Fruit fly (Drosophila melanogaster) whole organism, embryonic: ENCODE measurements around the gene Gr93d.
A peak's percentile ranks its signal among the peaks of the same experiment; 100 is the strongest.

Experiments used
- Aef1 ChIP-seq: fragments of 200-800 bp; sonication (Bioruptor generic); IDR thresholded peaks from 3 replicates; pipeline ENCODE4 v1.3.6; 2022; ENCODE audit warnings: missing biosample characterization, missing genetic modification characterization
- Antp ChIP-seq: fragments of 200-800 bp; sonication (Bioruptor generic); optimal IDR thresholded peaks from 3 replicates; lab custom pipeline; 2016; ENCODE audit warnings: missing biosample characterization, missing genetic modification characterization
- Asciz ChIP-seq: fragments of 200-800 bp; sonication (Bioruptor generic); optimal IDR thresholded peaks from 2 replicates; lab custom pipeline; 2017; ENCODE audit warnings: missing biosample characterization, mild to moderate bottlenecking, missing genetic modification characterization, missing genetic modification reagents
- CG10654 ChIP-seq: fragments of 200-800 bp; sonication (Bioruptor generic); optimal IDR thresholded peaks from 2 replicates; lab custom pipeline; 2016; ENCODE audit warnings: missing biosample characterization, missing genetic modification characterization
- CG11696 ChIP-seq: fragments of 200-800 bp; sonication (Bioruptor generic); IDR thresholded peaks from 2 replicates; pipeline ENCODE4 v1.3.6; 2022; ENCODE audit warnings: missing biosample characterization, missing genetic modification characterization
- CG13424 ChIP-seq: fragments of 200-800 bp; sonication (Bioruptor generic); optimal IDR thresholded peaks from 2 replicates; lab custom pipeline; 2019; ENCODE audit warnings: missing biosample characterization, mild to moderate bottlenecking, missing genetic modification characterization, moderate library complexity
- CG13775 ChIP-seq: fragments of 200-800 bp; sonication (Bioruptor generic); optimal IDR thresholded peaks from 3 replicates; lab custom pipeline; 2017; ENCODE audit warnings: missing biosample characterization, mild to moderate bottlenecking, missing genetic modification characterization
- CG14014 ChIP-seq: fragments of 200-800 bp; sonication (Bioruptor generic); IDR thresholded peaks from 2 replicates; pipeline ENCODE4 v1.3.6; 2022; ENCODE audit warnings: missing biosample characterization, missing genetic modification characterization
- CG14710 ChIP-seq: fragments of 200-800 bp; sonication (Bioruptor generic); optimal IDR thresholded peaks from 3 replicates; lab custom pipeline; 2019; ENCODE audit warnings: missing biosample characterization, mild to moderate bottlenecking, missing genetic modification characterization, moderate library complexity
- CG15073 ChIP-seq: fragments of 200-800 bp; sonication (Bioruptor generic); optimal IDR thresholded peaks from 2 replicates; lab custom pipeline; 2016; ENCODE audit warnings: missing biosample characterization, missing genetic modification characterization
- CG15696 ChIP-seq: fragments of 200-800 bp; sonication (Bioruptor generic); optimal IDR thresholded peaks from 2 replicates; lab custom pipeline; 2019; ENCODE audit warnings: missing biosample characterization, mild to moderate bottlenecking, missing genetic modification characterization, moderate library complexity
- CG1647 ChIP-seq: fragments of 200-800 bp; sonication (Bioruptor generic); optimal IDR thresholded peaks from 3 replicates; lab custom pipeline; 2016; ENCODE audit warnings: missing biosample characterization, missing genetic modification characterization
- CG17328 ChIP-seq: fragments of 200-800 bp; sonication (Bioruptor generic); IDR thresholded peaks from 2 replicates; pipeline ENCODE4 v1.3.6; 2022; ENCODE audit warnings: missing biosample characterization, missing genetic modification characterization
- CG17361 ChIP-seq: fragments of 200-800 bp; sonication (Bioruptor generic); IDR thresholded peaks from 3 replicates; pipeline ENCODE4 v1.3.6; 2022; ENCODE audit warnings: missing biosample characterization, missing genetic modification characterization
- CG30431 ChIP-seq: fragments of 200-800 bp; sonication (Bioruptor generic); optimal IDR thresholded peaks from 2 replicates; lab custom pipeline; 2017; ENCODE audit warnings: missing biosample characterization, missing genetic modification characterization
- CG32767 ChIP-seq: fragments of 200-800 bp; sonication (Bioruptor generic); IDR thresholded peaks from 2 replicates; pipeline ENCODE4 v1.3.6; 2022; ENCODE audit warnings: missing biosample characterization, missing genetic modification characterization
- CG33557 ChIP-seq: fragments of 200-800 bp; sonication (Bioruptor generic); optimal IDR thresholded peaks from 2 replicates; lab custom pipeline; 2019; ENCODE audit warnings: missing biosample characterization, mild to moderate bottlenecking, missing genetic modification characterization, moderate library complexity
- CG4404 ChIP-seq: fragments of 200-800 bp; sonication (Bioruptor generic); IDR thresholded peaks from 2 replicates; pipeline ENCODE4 v1.3.6; 2022; ENCODE audit warnings: missing biosample characterization, missing genetic modification characterization
- CG6654 ChIP-seq: fragments of 200-800 bp; sonication (Bioruptor generic); optimal IDR thresholded peaks from 2 replicates; lab custom pipeline; 2017; ENCODE audit warnings: missing biosample characterization, mild to moderate bottlenecking, missing genetic modification characterization
- CG6689 ChIP-seq: fragments of 200-800 bp; sonication (Bioruptor generic); IDR thresholded peaks from 2 replicates; pipeline ENCODE4 v1.3.6; 2022; ENCODE audit warnings: missing biosample characterization, missing genetic modification characterization
- CG8388 ChIP-seq: fragments of 200-800 bp; sonication (Bioruptor generic); optimal IDR thresholded peaks from 2 replicates; lab custom pipeline; 2019; ENCODE audit warnings: missing biosample characterization, mild to moderate bottlenecking, missing genetic modification characterization, moderate library complexity
- CoRest ChIP-seq: fragments of 200-800 bp; sonication (Bioruptor generic); optimal IDR thresholded peaks from 3 replicates; lab custom pipeline; 2018; ENCODE audit warnings: missing biosample characterization, mild to moderate bottlenecking, missing genetic modification characterization, moderate library complexity
- Dbx ChIP-seq: fragments of 200-800 bp; sonication (Bioruptor generic); IDR thresholded peaks from 3 replicates; pipeline ENCODE4 v1.3.6; 2022; ENCODE audit warnings: missing biosample characterization, missing genetic modification characterization
- Dfd ChIP-seq, 2 experiments: fragments of >200 bp; optimal IDR thresholded peaks; 2 replicates each; lab custom pipeline; 2017; ENCODE audit warnings: missing biosample characterization in 2 of 2, missing genetic modification characterization in 2 of 2
- Drgx ChIP-seq: fragments of 200-800 bp; sonication (Bioruptor generic); IDR thresholded peaks from 2 replicates; pipeline ENCODE4 v1.3.6; 2022; ENCODE audit warnings: missing biosample characterization, missing genetic modification characterization
- Ets65A ChIP-seq: fragments of 200-800 bp; sonication (Bioruptor generic); peaks from one replicate; lab custom pipeline; 2016; ENCODE audit warnings: missing biosample characterization, missing genetic modification characterization
- H15 ChIP-seq: fragments of 200-800 bp; sonication (Bioruptor generic); IDR thresholded peaks from 3 replicates; pipeline ENCODE4 v1.3.6; 2022; ENCODE audit warnings: missing biosample characterization, missing genetic modification characterization
- Hr3 ChIP-seq: fragments of 200-800 bp; sonication (Bioruptor generic); optimal IDR thresholded peaks from 3 replicates; lab custom pipeline; 2016; ENCODE audit warnings: missing biosample characterization, missing genetic modification characterization
- Hsf ChIP-seq: fragments of 200-800 bp; sonication (Bioruptor generic); optimal IDR thresholded peaks from 3 replicates; lab custom pipeline; 2016; ENCODE audit warnings: missing biosample characterization, missing genetic modification characterization
- NC2β ChIP-seq: fragments of 200-800 bp; sonication (Bioruptor generic); optimal IDR thresholded peaks from 2 replicates; lab custom pipeline; 2016; ENCODE audit warnings: missing biosample characterization, missing genetic modification characterization
- NfI ChIP-seq: fragments of 200-800 bp; sonication (Bioruptor generic); optimal IDR thresholded peaks from 3 replicates; lab custom pipeline; 2018; ENCODE audit warnings: missing biosample characterization, mild to moderate bottlenecking, missing genetic modification characterization, moderate library complexity
- Stat92E ChIP-seq, 3 experiments: fragments of >200 bp in 2 of 3; fragments of 200-800 bp in 1 of 3; sonication (Bioruptor generic) in 1 of 3; optimal IDR thresholded peaks; 2 replicates each; lab custom pipeline; 2017 to 2019; ENCODE audit warnings: missing biosample characterization in 3 of 3, missing genetic modification characterization in 3 of 3, mild to moderate bottlenecking in 1 of 3, moderate library complexity in 1 of 3
- Xbp1 ChIP-seq: fragments of 200-800 bp; sonication (Bioruptor generic); optimal IDR thresholded peaks from 3 replicates; lab custom pipeline; 2016; ENCODE audit warnings: missing biosample characterization, mild to moderate bottlenecking, missing genetic modification characterization
- abd-A ChIP-seq: fragments of 200-800 bp; sonication (Bioruptor generic); optimal IDR thresholded peaks from 3 replicates; lab custom pipeline; 2019; ENCODE audit warnings: missing biosample characterization, mild to moderate bottlenecking, missing genetic modification characterization, moderate library complexity
- al ChIP-seq: fragments of 200-800 bp; sonication (Bioruptor generic); IDR thresholded peaks from 2 replicates; pipeline ENCODE4 v1.3.6; 2022; ENCODE audit warnings: missing biosample characterization, missing genetic modification characterization
- br ChIP-seq: fragments of >200 bp; optimal IDR thresholded peaks from 2 replicates; lab custom pipeline; 2017
- chn ChIP-seq: fragments of 200-800 bp; sonication (Bioruptor generic); optimal IDR thresholded peaks from 2 replicates; lab custom pipeline; 2016; ENCODE audit warnings: missing biosample characterization, missing genetic modification characterization
- dmrt11E ChIP-seq: fragments of 200-800 bp; sonication (Bioruptor generic); optimal IDR thresholded peaks from 3 replicates; lab custom pipeline; 2018; ENCODE audit warnings: missing biosample characterization, mild to moderate bottlenecking, missing genetic modification characterization, moderate library complexity
- dpn ChIP-seq, 2 experiments: fragments of 200-800 bp; sonication (Bioruptor generic); optimal IDR thresholded peaks; 3 replicates each; lab custom pipeline; 2016; ENCODE audit warnings: missing biosample characterization in 2 of 2, missing genetic modification characterization in 2 of 2
- ewg ChIP-seq: fragments of 200-800 bp; sonication (Bioruptor generic); optimal IDR thresholded peaks from 3 replicates; lab custom pipeline; 2017; ENCODE audit warnings: mild to moderate bottlenecking, missing biosample characterization, missing genetic modification reagents, missing genetic modification characterization
- gfzf ChIP-seq: fragments of 200-800 bp; sonication (Bioruptor generic); optimal IDR thresholded peaks from 2 replicates; lab custom pipeline; 2016; ENCODE audit warnings: missing biosample characterization, mild to moderate bottlenecking, missing genetic modification characterization, moderate library complexity
- kni ChIP-seq: fragments of 200-800 bp; sonication (Bioruptor generic); optimal IDR thresholded peaks from 3 replicates; lab custom pipeline; 2017; ENCODE audit warnings: mild to moderate bottlenecking, missing biosample characterization, missing genetic modification reagents, missing genetic modification characterization
- lilli ChIP-seq: fragments of 200-800 bp; sonication (Bioruptor generic); optimal IDR thresholded peaks from 3 replicates; lab custom pipeline; 2016; ENCODE audit warnings: missing biosample characterization, missing genetic modification characterization
- p53 ChIP-seq: fragments of 200-800 bp; sonication (Bioruptor generic); optimal IDR thresholded peaks from 2 replicates; lab custom pipeline; 2016; ENCODE audit warnings: missing biosample characterization, missing genetic modification characterization
- prd ChIP-seq, 3 experiments: fragments of >200 bp in 2 of 3; fragments of 200-800 bp in 1 of 3; sonication (Bioruptor generic) in 1 of 3; optimal IDR thresholded peaks in 2 of 3; IDR thresholded peaks in 1 of 3; 2 replicates in 2 of 3; 3 replicates in 1 of 3; pipeline versions ENCODE4 v1.3.6 to Lab custom; 2017 to 2022; ENCODE audit warnings: missing biosample characterization in 1 of 3, missing genetic modification characterization in 1 of 3
- psq ChIP-seq: fragments of 200-800 bp; sonication (Bioruptor generic); optimal IDR thresholded peaks from 2 replicates; lab custom pipeline; 2017; ENCODE audit warnings: missing biosample characterization, missing genetic modification characterization
- ssp ChIP-seq: fragments of 200-800 bp; sonication (Bioruptor generic); IDR thresholded peaks from 2 replicates; pipeline ENCODE4 v1.3.6; 2022; ENCODE audit warnings: missing biosample characterization, missing genetic modification characterization
- tio ChIP-seq: fragments of 200-800 bp; sonication (Bioruptor generic); optimal IDR thresholded peaks from 2 replicates; lab custom pipeline; 2017; ENCODE audit warnings: missing biosample characterization, missing genetic modification characterization, inconsistent platforms
- tx ChIP-seq: fragments of 200-800 bp; sonication (Bioruptor generic); optimal IDR thresholded peaks from 2 replicates; lab custom pipeline; 2016; ENCODE audit warnings: missing biosample characterization, missing genetic modification characterization
- wek ChIP-seq: fragments of 200-800 bp; sonication (Bioruptor generic); optimal IDR thresholded peaks from 3 replicates; lab custom pipeline; 2018; ENCODE audit warnings: missing biosample characterization, mild to moderate bottlenecking, missing genetic modification characterization, moderate library complexity
- zen2 ChIP-seq: fragments of 200-800 bp; sonication (Bioruptor generic); IDR thresholded peaks from 3 replicates; pipeline ENCODE4 v1.3.6; 2022; ENCODE audit warnings: missing biosample characterization, missing genetic modification characterization; ENCODE audit not compliant: partially characterized antibody

The Gr93d gene

dm6 chr3R:21859509-21859908 is 13.1 kb upstream of the Gr93d start (continued):
- TF ChIP-seq CG17328 (peak; percentile 53; the same call in 1 of the 2 replicates), Hr3 (GFP tag; lab: Kevin White, UChicago) (peak; percentile 26), CG8388 (GFP tag; lab: Kevin White, UChicago) (peak; percentile 62), CG6689 (GFP tag; lab: Robert Waterston, UW) (peak; percentile 48), CG15696 (tag; lab: Kevin White, UChicago) (peak; percentile 62), CG30431 (GFP tag; lab: Kevin White, UChicago) (peak; percentile 50), ewg (peak; percentile 30), wek (GFP tag; lab: Kevin White, UChicago) (peak; percentile 6), CG4404 (GFP tag; lab: Robert Waterston, UW) (peak; percentile 50), H15 (GFP tag; lab: Robert Waterston, UW) (no peak; the same call in 2 of the 3 replicates), CoRest (peak; percentile 52), zen2 (GFP tag; lab: Robert Waterston, UW) (no peak), Stat92E (GFP tag; optimal IDR thresholded peaks at IDR 0.05; lab: Kevin White, UChicago) (peak in 1 of 3 experiments; percentile 46), Antp (GFP tag; lab: Kevin White, UChicago) (peak; percentile 18), dmrt11E (tag; lab: Kevin White, UChicago) (peak; percentile 85), CG14014 (no peak), tx (peak; percentile 36), Ets65A (GFP tag; lab: Kevin White, UChicago) (peak; percentile 56), NfI (GFP tag; lab: Kevin White, UChicago) (peak; percentile 8), br (lab: Kevin White, UChicago) (no peak), CG32767 (GFP tag; lab: Robert Waterston, UW) (0 out of 2 replicates have a peak, but pooled peaks have one; percentile 27), lilli (GFP tag; lab: Kevin White, UChicago) (peak; percentile 51), CG11696 (0 out of 2 replicates have a peak, but pooled peaks have one; percentile 32), Hsf (peak; percentile 41), tio (GFP tag; lab: Kevin White, UChicago) (peak; percentile 54), Dfd (GFP tag; optimal IDR thresholded peaks at IDR 0.05; lab: Kevin White, UChicago) (no peak), chn (GFP tag; lab: Kevin White, UChicago) (peak; percentile 31), CG15073 (GFP tag; lab: Kevin White, UChicago) (peak; percentile 34), Drgx (GFP tag; lab: Robert Waterston, UW) (peak; percentile 58; the same call in 1 of the 2 replicates), Aef1 (no peak), NC2β (GFP tag; lab: Kevin White, UChicago) (peak; percentile 47), al (GFP tag; lab: Robert Waterston, UW) (no peak), p53 (GFP tag; lab: Kevin White, UChicago) (no peak), CG33557 (GFP tag; lab: Kevin White, UChicago) (peak; percentile 57), Dbx (GFP tag; lab: Robert Waterston, UW) (no peak), CG10654 (GFP tag; lab: Kevin White, UChicago) (peak; percentile 20), Asciz (peak; percentile 46), CG13424 (tag; lab: Kevin White, UChicago) (peak; percentile 43), CG17361 (GFP tag; lab: Robert Waterston, UW) (peak; percentile 61; the same call in 2 of the 3 replicates), kni (GFP tag; lab: Kevin White, UChicago) (no peak), CG14710 (tag; lab: Kevin White, UChicago) (peak; percentile 53), gfzf (no peak), dpn (GFP tag; optimal IDR thresholded peaks at IDR 0.05; lab: Kevin White, UChicago) (peak; percentile 7 to 46), CG13775 (GFP tag; lab: Kevin White, UChicago) (peak; percentile 36), prd (optimal IDR thresholded peaks at IDR 0.05; lab: Kevin White, UChicago) (no peak), prd (GFP tag; IDR thresholded peaks at IDR 0.05; lab: Robert Waterston, UW) (peak; percentile 68), CG1647 (no peak), psq (GFP tag; lab: Kevin White, UChicago) (no peak), ssp (GFP tag; lab: Robert Waterston, UW) (no peak), CG6654 (GFP tag; lab: Kevin White, UChicago) (no peak), Xbp1 (GFP tag; lab: Kevin White, UChicago) (peak; percentile 54), abd-A (no peak)
